Worm (Caenorhabditis elegans) whole organism, L1 larva: ENCODE results near the gene gphr-1.
A peak's percentile ranks its signal among the peaks of the same experiment; 100 is the strongest.

Source experiments
- Y116A8C.19 ChIP-seq: sonication (generic microtip); optimal IDR thresholded peaks from 2 replicates; lab custom pipeline; 2016; ENCODE audit warnings: missing compliant biosample characterization, missing genetic modification characterization, borderline replicate concordance
- aly-2 ChIP-seq: fragments of 150-350 bp; optimal IDR thresholded peaks from 2 replicates; lab custom pipeline; 2014; ENCODE audit warnings: missing biosample characterization, missing genetic modification characterization
- fkh-8 ChIP-seq: sonication (generic microtip); optimal IDR thresholded peaks from 2 replicates; lab custom pipeline; 2016; ENCODE audit warnings: mild to moderate bottlenecking, missing genetic modification characterization, missing compliant biosample characterization
- jun-1 ChIP-seq: fragments of 150-350 bp; optimal IDR thresholded peaks from 2 replicates; lab custom pipeline; 2014; ENCODE audit warnings: missing biosample characterization, missing genetic modification reagents, missing genetic modification characterization
- lin-13 ChIP-seq: fragments of 150-350 bp; optimal IDR thresholded peaks from 2 replicates; lab custom pipeline; 2014; ENCODE audit warnings: missing biosample characterization, missing genetic modification reagents, missing genetic modification characterization
- lir-3 ChIP-seq: sonication (generic microtip); optimal IDR thresholded peaks from 2 replicates; lab custom pipeline; 2016; ENCODE audit warnings: mild to moderate bottlenecking, missing genetic modification characterization, moderate library complexity, missing compliant biosample characterization; ENCODE audit not compliant: poor library complexity
- nhr-12 ChIP-seq: sonication (generic microtip); optimal IDR thresholded peaks from 2 replicates; lab custom pipeline; 2017; ENCODE audit warnings: missing biosample characterization, missing genetic modification characterization
- nhr-20 ChIP-seq: sonication (generic microtip); optimal IDR thresholded peaks from 2 replicates; lab custom pipeline; 2016; ENCODE audit warnings: mild to moderate bottlenecking, missing genetic modification characterization, missing compliant biosample characterization
- zag-1 ChIP-seq: fragments of 150-350 bp; optimal IDR thresholded peaks from 2 replicates; lab custom pipeline; 2014; ENCODE audit warnings: missing biosample characterization, missing genetic modification characterization

ce11 chrIII:12251178-12251577 is 32.3 kb downstream of the gphr-1 start:
- no peak for TF ChIP-seq jun-1
- TF ChIP-seq fkh-8 = no peak
- TF ChIP-seq nhr-12 (tag; lab: Kevin White, UChicago) = no peak
- TF ChIP-seq lin-13 (GFP tag; lab: Kevin White, UChicago) = no peak
- peak; percentile 30 for TF ChIP-seq aly-2
- no peak for TF ChIP-seq nhr-20 (tag; lab: Kevin White, UChicago)
- TF ChIP-seq lir-3 (tag; lab: Kevin White, UChicago) = no peak
- no peak for TF ChIP-seq Y116A8C.19
- no peak for TF ChIP-seq zag-1
